Comparison of ENCODE assay signal across 3 worm cellular contexts in genomic region chrIV:14729272-14729671, ce11.
TF ChIP-seq lines count a peak whose summit lies in the region.

No protein-coding gene starts in this region.

TF ChIP-seq in whole organism, L2 larva, 48 proteins besides CTCF, POLR2A, EP300 and RAD21:
- TF ChIP-seq nhr-25 (tag; optimal IDR thresholded peaks at IDR 0.05; lab: Kevin White, UChicago) (peak; percentile 36), lin-11 (tag; optimal IDR thresholded peaks at IDR 0.05; lab: Kevin White, UChicago) (no peak), R02D3.7 (tag; optimal IDR thresholded peaks at IDR 0.05; lab: Kevin White, UChicago) (no peak), elt-3 (tag; optimal IDR thresholded peaks at IDR 0.05; lab: Kevin White, UChicago) (no peak), ztf-1 (GFP tag; conservative IDR thresholded peaks at IDR 0.05; lab: Robert Waterston, UW) (no peak), nhr-21 (tag; optimal IDR thresholded peaks at IDR 0.05; lab: Kevin White, UChicago) (no peak)
TF ChIP-seq in whole organism, L2 larva: peak in this region for 1.

TF ChIP-seq in whole organism, L3 larva, 47 proteins besides CTCF, POLR2A, EP300 and RAD21:
- peak; percentile 68 for TF ChIP-seq elt-1 (tag; optimal IDR thresholded peaks at IDR 0.05; lab: Kevin White, UChicago)
- no peak for TF ChIP-seq ZK546.5 (tag; optimal IDR thresholded peaks at IDR 0.05; lab: Kevin White, UChicago)
- TF ChIP-seq nhr-25 (tag; optimal IDR thresholded peaks at IDR 0.05; lab: Kevin White, UChicago), result peak; percentile 81

TF ChIP-seq in whole organism, L4 larva, 104 proteins besides CTCF, POLR2A, EP300 and RAD21:
- TF ChIP-seq hlh-30 (tag; optimal IDR thresholded peaks at IDR 0.05; lab: Kevin White, UChicago; ENCODE audit: insufficient read depth) (peak; percentile 0), lsy-2 (tag; optimal IDR thresholded peaks at IDR 0.05; lab: Kevin White, UChicago) (no peak)

Comparison
In these comparisons a context has a peak if more than half of its experiments do, and no peak if none do; other contexts are left out.
1. Of the 23 proteins assayed by ChIP-seq in both whole organism, L4 larva and whole organism, L2 larva: peak only in whole organism, L4 larva: none; only in whole organism, L2 larva: nhr-25; in both: none; in neither: 22.